Worm (Caenorhabditis elegans) whole organism, L4 larva: Measurements from ENCODE around the gene C08D8.7.
A peak's percentile ranks its signal among the peaks of the same experiment; 100 is the strongest.

Experiments
- F10B5.3 ChIP-seq: sonication (generic microtip); optimal IDR thresholded peaks from 2 replicates; lab custom pipeline; 2016; ENCODE audit warnings: mild to moderate bottlenecking, missing genetic modification characterization, missing compliant biosample characterization
- F44E2.7 ChIP-seq: fragments of 200-800 bp; sonication (Bioruptor generic); IDR thresholded peaks from 2 replicates; pipeline ENCODE4 v2.1.2; 2022; ENCODE audit warnings: missing genetic modification characterization, missing compliant biosample characterization
- T20F7.1 ChIP-seq: fragments of 200-800 bp; sonication (Bioruptor generic); optimal IDR thresholded peaks from 2 replicates; lab custom pipeline; 2018; ENCODE audit warnings: mild to moderate bottlenecking, missing genetic modification characterization, missing compliant biosample characterization
- ZK546.5 ChIP-seq, 2 experiments: sonication (generic microtip); optimal IDR thresholded peaks; 2 replicates each; lab custom pipeline; 2017; ENCODE audit warnings: missing biosample characterization in 2 of 2, missing genetic modification characterization in 2 of 2
- aha-1 ChIP-seq: fragments of 150-350 bp; peaks from one replicate; lab custom pipeline; 2014; ENCODE audit warnings: missing biosample characterization, missing genetic modification characterization
- ama-1 ChIP-seq: fragments of 150-350 bp; optimal IDR thresholded peaks from 2 replicates; lab custom pipeline; 2014; ENCODE audit warnings: inconsistent platforms, mixed read lengths
- ceh-28 ChIP-seq: fragments of 150-350 bp; optimal IDR thresholded peaks from 2 replicates; lab custom pipeline; 2014; ENCODE audit warnings: missing biosample characterization, missing genetic modification reagents, missing genetic modification characterization
- ceh-32 ChIP-seq: sonication (generic microtip); optimal IDR thresholded peaks from 2 replicates; lab custom pipeline; 2016; ENCODE audit warnings: mild to moderate bottlenecking, missing genetic modification characterization, missing compliant biosample characterization; ENCODE audit not compliant: poor library complexity
- daf-16 ChIP-seq, 3 experiments: sonication (generic microtip); optimal IDR thresholded peaks; 2 replicates each; lab custom pipeline; 2016 to 2017; ENCODE audit warnings: missing genetic modification characterization in 3 of 3, missing genetic modification reagents in 3 of 3, mild to moderate bottlenecking in 2 of 3, missing compliant biosample characterization in 2 of 3, missing biosample characterization in 1 of 3, moderate library complexity in 1 of 3
- daf-19 ChIP-seq: fragments of 200-800 bp; sonication (Bioruptor generic); conservative IDR thresholded peaks from 2 replicates; pipeline ENCODE4 v1.3.6; 2022; ENCODE audit warnings: missing genetic modification characterization, missing compliant biosample characterization
- dmd-6 ChIP-seq: fragments of 200-800 bp; sonication (Bioruptor generic); IDR thresholded peaks from 2 replicates; pipeline ENCODE4 v1.3.6; 2022; ENCODE audit warnings: missing genetic modification reagents, missing genetic modification characterization, missing compliant biosample characterization
- dpl-1 ChIP-seq: fragments of 150-350 bp; optimal IDR thresholded peaks from 2 replicates; lab custom pipeline; 2014; ENCODE audit warnings: missing biosample characterization, missing genetic modification reagents, missing genetic modification characterization
- duxl-1 ChIP-seq: sonication (generic microtip); optimal IDR thresholded peaks from 2 replicates; lab custom pipeline; 2016; ENCODE audit warnings: mild to moderate bottlenecking, missing genetic modification characterization, moderate library complexity, missing compliant biosample characterization; ENCODE audit not compliant: poor library complexity
- dve-1 ChIP-seq: sonication (generic microtip); optimal IDR thresholded peaks from 2 replicates; lab custom pipeline; 2017; ENCODE audit warnings: antibody characterized with exemption, mild to moderate bottlenecking, missing genetic modification characterization, missing compliant biosample characterization; ENCODE audit not compliant: insufficient read depth
- egl-43 ChIP-seq: fragments of 200-800 bp; sonication (Bioruptor generic); IDR thresholded peaks from 2 replicates; pipeline ENCODE4 v1.3.6; 2022; ENCODE audit warnings: missing genetic modification reagents, missing genetic modification characterization, missing compliant biosample characterization
- fkh-10 ChIP-seq: fragments of 150-350 bp; optimal IDR thresholded peaks from 2 replicates; lab custom pipeline; 2014; ENCODE audit warnings: missing biosample characterization, missing genetic modification reagents, missing genetic modification characterization
- hlh-30 ChIP-seq: sonication (generic microtip); optimal IDR thresholded peaks from 2 replicates; lab custom pipeline; 2017; ENCODE audit warnings: antibody characterized with exemption, mild to moderate bottlenecking, missing genetic modification characterization, missing compliant biosample characterization; ENCODE audit not compliant: insufficient read depth
- jun-1 ChIP-seq: fragments of 150-350 bp; optimal IDR thresholded peaks from 2 replicates; lab custom pipeline; 2014; ENCODE audit warnings: missing biosample characterization, missing genetic modification reagents, missing genetic modification characterization
- lim-7 ChIP-seq: fragments of 200-800 bp; sonication (Bioruptor generic); IDR thresholded peaks from 2 replicates; pipeline ENCODE4 v1.3.6; 2022; ENCODE audit warnings: missing genetic modification characterization, missing compliant biosample characterization
- lsy-2 ChIP-seq, 2 experiments: fragments of 150-350 bp in 1 of 2; sonication (generic microtip) in 1 of 2; optimal IDR thresholded peaks; 2 replicates each; lab custom pipeline; 2014 to 2017; ENCODE audit warnings: missing biosample characterization in 2 of 2, missing genetic modification characterization in 2 of 2
- mdl-1 ChIP-seq, 2 experiments: fragments of 150-350 bp in 1 of 2; sonication (generic microtip) in 1 of 2; optimal IDR thresholded peaks; 2 replicates each; lab custom pipeline; 2014 to 2017; ENCODE audit warnings: missing biosample characterization in 2 of 2, missing genetic modification characterization in 2 of 2
- mep-1 ChIP-seq: fragments of 150-350 bp; sonication (generic microtip); optimal IDR thresholded peaks from 3 replicates; lab custom pipeline; 2014; ENCODE audit warnings: missing biosample characterization, missing genetic modification characterization
- mes-2 ChIP-seq: sonication (generic microtip); optimal IDR thresholded peaks from 2 replicates; lab custom pipeline; 2016; ENCODE audit warnings: missing genotype, mild to moderate bottlenecking, missing genetic modification characterization, missing compliant biosample characterization; ENCODE audit not compliant: poor library complexity, severe bottlenecking
- mxl-2 ChIP-seq: fragments of 200-800 bp; sonication (Bioruptor generic); conservative IDR thresholded peaks from 2 replicates; pipeline ENCODE4 v1.3.6; 2022; ENCODE audit warnings: missing genetic modification reagents, missing genetic modification characterization, missing compliant biosample characterization
- nhr-102 ChIP-seq: sonication (generic microtip); optimal IDR thresholded peaks from 2 replicates; lab custom pipeline; 2016; ENCODE audit warnings: mild to moderate bottlenecking, missing genetic modification characterization, moderate library complexity, missing compliant biosample characterization
- nhr-11 ChIP-seq: fragments of 150-350 bp; optimal IDR thresholded peaks from 2 replicates; lab custom pipeline; 2014; ENCODE audit warnings: missing biosample characterization, missing genetic modification characterization
- nhr-111 ChIP-seq: fragments of 200-800 bp; sonication (Bioruptor generic); optimal IDR thresholded peaks from 2 replicates; lab custom pipeline; 2018; ENCODE audit warnings: mild to moderate bottlenecking, missing genetic modification characterization, missing compliant biosample characterization
- nhr-6 ChIP-seq: fragments of 150-350 bp; optimal IDR thresholded peaks from 2 replicates; lab custom pipeline; 2014; ENCODE audit warnings: missing biosample characterization, missing genetic modification characterization
- pqm-1 ChIP-seq: sonication (generic microtip); optimal IDR thresholded peaks from 2 replicates; lab custom pipeline; 2017; ENCODE audit warnings: missing biosample characterization, missing genetic modification characterization
- tra-1 ChIP-seq: fragments of 200-800 bp; sonication (Bioruptor generic); IDR thresholded peaks from 2 replicates; pipeline ENCODE4 v1.3.6; 2022; ENCODE audit warnings: missing genetic modification reagents, missing genetic modification characterization, missing compliant biosample characterization
- zag-1 ChIP-seq: fragments of 150-350 bp; optimal IDR thresholded peaks from 2 replicates; lab custom pipeline; 2014; ENCODE audit warnings: missing biosample characterization, missing genetic modification characterization
- zfp-2 ChIP-seq: sonication (generic microtip); optimal IDR thresholded peaks from 2 replicates; lab custom pipeline; 2016; ENCODE audit warnings: mild to moderate bottlenecking, missing genetic modification characterization, missing compliant biosample characterization

Gene C08D8.7

ce11 chrV:8300935-8301535, 40.0 kb upstream of the C08D8.7 start, which contains the start of gene W02D7.6:
W02D7.6 (minus strand) TSS chrV:8301507.
- TF ChIP-seq lim-7 (GFP tag; lab: Robert Waterston, UW), result no peak
- TF ChIP-seq nhr-102, result peak; percentile 26
- peak; percentile 35 for TF ChIP-seq hlh-30 (tag; lab: Kevin White, UChicago)
- TF ChIP-seq tra-1, result no peak
- TF ChIP-seq nhr-111 (GFP tag; lab: Kevin White, UChicago), result peak; percentile 7
- TF ChIP-seq F44E2.7 (GFP tag; lab: Robert Waterston, UW), result 0 out of 2 replicates have a peak, but pooled peaks have one; percentile 20
- TF ChIP-seq T20F7.1 (GFP tag; lab: Kevin White, UChicago), result peak; percentile 75
- peak; percentile 80 for TF ChIP-seq ama-1 (lab: Kevin White, UChicago)
- peak; percentile 31 for TF ChIP-seq dpl-1 (GFP tag; lab: Kevin White, UChicago)
- no peak for TF ChIP-seq daf-19 (GFP tag; lab: Robert Waterston, UW)
- no peak for TF ChIP-seq ceh-28
- TF ChIP-seq zag-1, result no peak
- no peak for TF ChIP-seq dmd-6
- TF ChIP-seq mdl-1 (tag; optimal IDR thresholded peaks at IDR 0.05; lab: Kevin White, UChicago), result peak in 1 of 2 experiments; percentile 17
- no peak for TF ChIP-seq egl-43
- peak in 1 of 2 experiments; percentile 10 for TF ChIP-seq daf-16 (GFP tag; optimal IDR thresholded peaks at IDR 0.05; lab: Kevin White, UChicago)
- no peak for TF ChIP-seq daf-16 (tag; optimal IDR thresholded peaks at IDR 0.05; lab: Kevin White, UChicago)
- TF ChIP-seq dve-1, result peak; percentile 20
- no peak for TF ChIP-seq nhr-6 (tag; lab: Kevin White, UChicago)
- TF ChIP-seq ZK546.5 (tag; optimal IDR thresholded peaks at IDR 0.05; lab: Kevin White, UChicago), result no peak
- no peak for TF ChIP-seq mep-1
- TF ChIP-seq duxl-1 (tag; lab: Kevin White, UChicago), result peak; percentile 44
- no peak for TF ChIP-seq ceh-32 (tag; lab: Kevin White, UChicago)
- TF ChIP-seq pqm-1 (tag; lab: Kevin White, UChicago), result no peak
- TF ChIP-seq F10B5.3 (tag; lab: Kevin White, UChicago), result no peak
- peak; percentile 48 for TF ChIP-seq mes-2 (tag; lab: Kevin White, UChicago)
- TF ChIP-seq lsy-2 (tag; optimal IDR thresholded peaks at IDR 0.05; lab: Kevin White, UChicago), result peak in 1 of 2 experiments; percentile 30

ce11 chrV:8302522-8302921, 38.5 kb upstream of the C08D8.7 start, which contains the start of gene sel-9:
sel-9 (minus strand) TSS chrV:8302580.
- peak; percentile 97 for TF ChIP-seq T20F7.1 (GFP tag; lab: Kevin White, UChicago)
- TF ChIP-seq daf-16 (GFP tag; optimal IDR thresholded peaks at IDR 0.05; lab: Kevin White, UChicago), result no peak
- TF ChIP-seq daf-16 (tag; optimal IDR thresholded peaks at IDR 0.05; lab: Kevin White, UChicago), result peak; percentile 27
- TF ChIP-seq mep-1, result peak; percentile 45
- peak; percentile 89 for TF ChIP-seq dpl-1 (GFP tag; lab: Kevin White, UChicago)
- peak; percentile 37 for TF ChIP-seq dve-1
- no peak for TF ChIP-seq jun-1 (tag; lab: Kevin White, UChicago)
- TF ChIP-seq nhr-11 (tag; lab: Kevin White, UChicago), result no peak
- TF ChIP-seq hlh-30 (tag; lab: Kevin White, UChicago), result peak; percentile 38
- TF ChIP-seq fkh-10 (GFP tag; lab: Kevin White, UChicago), result no peak
- no peak for TF ChIP-seq mxl-2 (GFP tag; lab: Robert Waterston, UW)
- peak; percentile 67 for TF ChIP-seq aha-1 (tag; lab: Kevin White, UChicago)

- TF ChIP-seq daf-16 (GFP tag; optimal IDR thresholded peaks at IDR 0.05; lab: Kevin White, UChicago), result no peak
- peak; percentile 66 for TF ChIP-seq daf-16 (tag; optimal IDR thresholded peaks at IDR 0.05; lab: Kevin White, UChicago)
- TF ChIP-seq zfp-2 (tag; lab: Kevin White, UChicago), result no peak
- TF ChIP-seq dve-1, result peak; percentile 5
- TF ChIP-seq, all 104 proteins: peak for 2
These were observed 36.4 kb upstream of the C08D8.7 start, which contains the start of gene W02D7.11 for ce11 chrV:8304461-8305195. W02D7.11 (minus strand) TSS chrV:8304511.
